Worm (Caenorhabditis elegans) whole organism, early embryonic: ENCODE measurements around the gene nlt-1.

Experiments used
- B0310.2 ChIP-seq: sonication (generic microtip); optimal IDR thresholded peaks from 2 replicates; lab custom pipeline; 2016; ENCODE audit warnings: mild to moderate bottlenecking, missing genetic modification characterization, missing compliant biosample characterization
- F13C5.2 ChIP-seq: sonication (generic microtip); optimal IDR thresholded peaks from 2 replicates; lab custom pipeline; 2017; ENCODE audit warnings: mild to moderate bottlenecking, missing genetic modification characterization, inconsistent platforms, missing compliant biosample characterization
- aly-1 ChIP-seq: sonication (generic microtip); optimal IDR thresholded peaks from 2 replicates; lab custom pipeline; 2016; ENCODE audit warnings: missing genetic modification characterization, missing compliant biosample characterization
- ama-1 ChIP-seq: fragments of 150-350 bp; optimal IDR thresholded peaks from 2 replicates; lab custom pipeline; 2014
- ceh-13 ChIP-seq: fragments of 200-800 bp; sonication (Bioruptor generic); optimal IDR thresholded peaks from 2 replicates; lab custom pipeline; 2018; ENCODE audit warnings: mild to moderate bottlenecking, missing genetic modification characterization, missing compliant biosample characterization
- ceh-36 ChIP-seq: sonication (generic microtip); optimal IDR thresholded peaks from 2 replicates; lab custom pipeline; 2016; ENCODE audit warnings: missing genetic modification characterization, inconsistent platforms, missing compliant biosample characterization
- ets-7 ChIP-seq: sonication (generic microtip); optimal IDR thresholded peaks from 2 replicates; lab custom pipeline; 2016; ENCODE audit warnings: missing genotype, missing genetic modification characterization, missing compliant biosample characterization
- flt-1 ChIP-seq: fragments of 200-800 bp; sonication (Bioruptor generic); IDR thresholded peaks from 2 replicates; pipeline ENCODE4 v1.3.6; 2022; ENCODE audit warnings: missing genetic modification characterization, missing compliant biosample characterization
- hmbx-1 ChIP-seq: sonication (generic microtip); optimal IDR thresholded peaks from 2 replicates; lab custom pipeline; 2016; ENCODE audit warnings: mild to moderate bottlenecking, missing genetic modification characterization, missing compliant biosample characterization
- hmg-4 ChIP-seq: fragments of 200-800 bp; sonication (Bioruptor generic); optimal IDR thresholded peaks from 2 replicates; lab custom pipeline; 2018; ENCODE audit warnings: mild to moderate bottlenecking, missing genetic modification characterization, missing compliant biosample characterization
- hnd-1 ChIP-seq: sonication (generic microtip); optimal IDR thresholded peaks from 2 replicates; lab custom pipeline; 2016; ENCODE audit warnings: missing genetic modification characterization, missing compliant biosample characterization
- pes-1 ChIP-seq: fragments of 200-800 bp; sonication (Bioruptor generic); IDR thresholded peaks from 2 replicates; pipeline ENCODE4 v1.3.6; 2022; ENCODE audit warnings: missing genetic modification reagents, missing genetic modification characterization, missing compliant biosample characterization
- scrt-1 ChIP-seq: fragments of 200-800 bp; sonication (Bioruptor generic); IDR thresholded peaks from 2 replicates; pipeline ENCODE4 v1.3.6; 2022; ENCODE audit warnings: missing genetic modification characterization, missing compliant biosample characterization
- sea-1 ChIP-seq: fragments of 200-800 bp; sonication (Bioruptor generic); conservative IDR thresholded peaks from 2 replicates; pipeline ENCODE4 v1.3.6; 2022; ENCODE audit warnings: missing genetic modification characterization, missing compliant biosample characterization
- tbx-11 ChIP-seq: fragments of 200-800 bp; sonication (Bioruptor generic); IDR thresholded peaks from 2 replicates; pipeline ENCODE4 v1.3.6; 2022; ENCODE audit warnings: missing genetic modification characterization, missing compliant biosample characterization
- tbx-37 ChIP-seq: fragments of 200-800 bp; sonication (Bioruptor generic); conservative IDR thresholded peaks from 2 replicates; pipeline ENCODE4 v1.3.6; 2022; ENCODE audit warnings: missing genetic modification reagents, missing genetic modification characterization, missing compliant biosample characterization
- tra-4 ChIP-seq: sonication (generic microtip); optimal IDR thresholded peaks from 2 replicates; lab custom pipeline; 2017; ENCODE audit warnings: missing genetic modification characterization, missing compliant biosample characterization

Gene nlt-1

DNA sequence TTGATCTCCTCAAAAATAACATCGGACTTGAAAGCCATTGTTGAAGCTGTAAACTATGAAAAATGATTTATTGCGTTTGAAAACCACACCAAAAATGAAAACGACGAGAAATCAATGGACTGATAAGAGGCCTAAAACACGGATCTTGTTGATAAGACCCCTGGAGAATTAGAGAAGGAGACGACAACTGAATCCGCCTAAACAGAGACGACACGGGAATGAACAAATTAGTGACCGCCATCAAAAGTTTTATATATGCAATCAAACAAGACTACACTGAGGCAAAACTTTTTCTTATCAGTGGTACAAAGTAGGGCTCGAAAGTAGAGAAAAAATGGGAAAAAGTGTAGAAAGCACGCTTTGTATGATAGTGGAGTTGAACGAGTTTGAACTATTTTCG, at the start of gene nlt-1:
Gene nlt-1, minus strand, starts transcription at position 78 of the 400 bp plus-strand sequence.
- TF ChIP-seq ama-1 (lab: Kevin White, UChicago) (no peak), tbx-37 (GFP tag; lab: Robert Waterston, UW) (no peak)

DNA sequence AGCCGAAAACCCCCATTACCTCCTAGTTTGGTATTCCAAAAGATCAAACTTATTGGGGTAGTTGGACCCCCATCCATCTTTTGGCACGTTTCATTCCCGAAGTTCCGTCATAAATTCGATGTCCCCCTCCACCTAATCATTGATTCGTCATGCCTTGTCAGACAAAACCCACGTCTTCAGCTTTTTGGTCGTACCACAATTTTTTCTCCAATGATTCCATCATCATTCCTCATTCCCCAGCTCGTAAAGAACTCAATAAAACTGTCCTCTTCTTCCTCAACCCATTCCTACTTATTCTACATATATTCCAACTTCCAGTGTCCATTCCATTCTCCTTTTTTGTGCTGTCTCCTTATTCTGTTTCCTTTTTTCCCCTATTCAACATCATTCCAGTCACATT, 47.6 kb upstream of the nlt-1 start, which contains the start of gene flp-4:
Gene flp-4, plus strand, starts transcription at position 301 of the 400 bp plus-strand sequence.
- TF ChIP-seq ceh-36 (tag; lab: Kevin White, UChicago) (no peak), hmbx-1 (tag; lab: Kevin White, UChicago) (no peak), tbx-37 (GFP tag; lab: Robert Waterston, UW) (no peak), hnd-1 (tag; lab: Kevin White, UChicago) (no peak), tbx-11 (GFP tag; lab: Robert Waterston, UW) (no peak), ceh-13 (GFP tag; lab: Kevin White, UChicago) (no peak), scrt-1 (GFP tag; lab: Robert Waterston, UW) (no peak), tra-4 (tag; lab: Kevin White, UChicago) (no peak), sea-1 (GFP tag; lab: Robert Waterston, UW) (no peak), flt-1 (GFP tag; lab: Robert Waterston, UW) (no peak), F13C5.2 (no peak), B0310.2 (tag; lab: Kevin White, UChicago) (no peak), ama-1 (lab: Kevin White, UChicago) (no peak)

DNA sequence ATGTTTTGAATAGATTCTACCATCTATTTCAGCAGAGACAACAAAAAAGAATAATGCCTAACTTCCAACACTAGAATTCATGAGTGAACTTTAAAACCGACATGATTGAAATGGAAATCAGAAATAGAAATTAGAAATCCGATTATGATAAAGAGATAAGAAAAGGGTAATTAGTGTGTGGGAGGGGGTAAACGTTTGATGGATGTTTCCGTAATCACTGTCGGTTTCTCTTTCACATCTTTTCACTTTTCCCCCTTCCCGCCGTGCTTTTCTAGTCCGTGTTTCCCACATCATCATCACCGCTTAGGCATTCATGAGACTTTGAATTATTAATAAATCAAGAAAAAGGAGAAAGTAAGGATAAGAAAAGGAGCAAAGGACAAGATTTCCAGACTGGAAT, 44.7 kb upstream of the nlt-1 start:
- TF ChIP-seq aly-1 (tag; lab: Kevin White, UChicago) = no peak
- TF ChIP-seq hmbx-1 (tag; lab: Kevin White, UChicago) = no peak
- TF ChIP-seq ceh-13 (GFP tag; lab: Kevin White, UChicago) = no peak
- TF ChIP-seq ceh-36 (tag; lab: Kevin White, UChicago) = no peak
- no peak for TF ChIP-seq hnd-1 (tag; lab: Kevin White, UChicago)
- no peak for TF ChIP-seq B0310.2 (tag; lab: Kevin White, UChicago)
- no peak for TF ChIP-seq sea-1 (GFP tag; lab: Robert Waterston, UW)
- TF ChIP-seq hmg-4 (GFP tag; lab: Kevin White, UChicago) = no peak
- TF ChIP-seq scrt-1 (GFP tag; lab: Robert Waterston, UW) = no peak
- TF ChIP-seq F13C5.2 = no peak
- TF ChIP-seq tbx-11 (GFP tag; lab: Robert Waterston, UW) = no peak
- no peak for TF ChIP-seq ama-1 (lab: Kevin White, UChicago)
- TF ChIP-seq ets-7 (tag; lab: Kevin White, UChicago) = no peak
- TF ChIP-seq tbx-37 (GFP tag; lab: Robert Waterston, UW) = no peak
- TF ChIP-seq pes-1 (GFP tag; lab: Robert Waterston, UW) = no peak

- TF ChIP-seq B0310.2 (tag; lab: Kevin White, UChicago) = no peak
- TF ChIP-seq ceh-13 (GFP tag; lab: Kevin White, UChicago) = no peak
- peak; percentile 30 for TF ChIP-seq F13C5.2
- no peak for TF ChIP-seq pes-1 (GFP tag; lab: Robert Waterston, UW)
- TF ChIP-seq hmg-4 (GFP tag; lab: Kevin White, UChicago) = no peak
Observed at ce11 chrII:10044961-10045360, 44.0 kb upstream of the nlt-1 start, which contains the start of the genes F52H3.11 and bath-38. TSS of gene F52H3.11 (minus strand) at chrII:10045163. TSS of gene bath-38 (minus strand) at chrII:10045270.

DNA sequence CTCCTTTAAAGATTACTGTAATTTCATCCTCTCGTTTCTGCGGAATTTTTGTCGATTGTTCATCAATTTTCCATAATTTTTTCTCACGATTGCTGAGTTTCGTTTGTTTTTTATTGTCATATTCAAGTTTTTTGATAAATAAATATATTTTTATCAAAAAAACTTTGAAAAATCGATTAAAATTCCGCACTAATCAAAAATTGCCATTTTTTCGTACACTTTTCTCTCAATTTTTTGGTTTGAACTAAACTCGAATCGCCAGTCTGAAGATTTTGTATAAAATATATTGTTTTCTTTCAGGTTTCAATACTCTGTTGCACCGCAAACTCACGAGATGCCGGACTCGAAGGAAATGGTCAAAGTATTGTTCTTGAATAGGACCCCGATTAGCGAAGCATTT, 39.9 kb upstream of the nlt-1 start, which contains the start of gene ogr-2:
Gene ogr-2, plus strand, starts transcription at position 301 of the 400 bp plus-strand sequence.
- TF ChIP-seq tra-4 (tag; lab: Kevin White, UChicago) (no peak), hnd-1 (tag; lab: Kevin White, UChicago) (no peak), B0310.2 (tag; lab: Kevin White, UChicago) (no peak)

- TF ChIP-seq hnd-1 (tag; lab: Kevin White, UChicago) (no peak), ceh-36 (tag; lab: Kevin White, UChicago) (no peak), ama-1 (lab: Kevin White, UChicago) (no peak), tbx-37 (GFP tag; lab: Robert Waterston, UW) (no peak), F13C5.2 (no peak), aly-1 (tag; lab: Kevin White, UChicago) (no peak), tra-4 (tag; lab: Kevin White, UChicago) (no peak), ceh-13 (GFP tag; lab: Kevin White, UChicago) (no peak), hmbx-1 (tag; lab: Kevin White, UChicago) (no peak), sea-1 (GFP tag; lab: Robert Waterston, UW) (no peak), scrt-1 (GFP tag; lab: Robert Waterston, UW) (no peak), tbx-11 (GFP tag; lab: Robert Waterston, UW) (no peak), B0310.2 (tag; lab: Kevin White, UChicago) (no peak), hmg-4 (GFP tag; lab: Kevin White, UChicago) (no peak), flt-1 (GFP tag; lab: Robert Waterston, UW) (no peak), pes-1 (GFP tag; lab: Robert Waterston, UW) (no peak), ets-7 (tag; lab: Kevin White, UChicago) (no peak)
Observed at ce11 chrII:10039799-10040198, 38.9 kb upstream of the nlt-1 start, which contains the start of gene let-268. TSS of gene let-268 (minus strand) at chrII:10039980.

DNA sequence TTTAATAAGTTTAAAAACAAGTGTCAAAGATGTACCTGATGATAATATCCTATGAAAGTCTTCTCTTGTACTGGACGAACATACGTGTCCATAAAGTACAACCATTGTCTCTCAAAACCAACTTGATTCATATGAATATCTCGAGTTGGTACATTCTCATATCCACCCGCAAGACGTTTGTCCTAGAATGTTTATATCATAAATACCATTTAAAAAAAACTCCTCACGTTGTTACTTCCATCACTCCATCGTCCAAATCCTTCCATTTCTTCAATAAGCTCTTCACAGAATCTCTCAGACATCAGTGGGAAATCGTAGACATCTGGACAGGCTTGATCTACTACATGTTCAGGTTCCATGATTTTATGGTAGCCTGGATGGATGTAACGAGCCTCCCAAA, 34.5 kb upstream of the nlt-1 start:
- TF ChIP-seq scrt-1 (GFP tag; lab: Robert Waterston, UW) (no peak), hmg-4 (GFP tag; lab: Kevin White, UChicago) (no peak), ceh-13 (GFP tag; lab: Kevin White, UChicago) (no peak), tra-4 (tag; lab: Kevin White, UChicago) (no peak), hmbx-1 (tag; lab: Kevin White, UChicago) (no peak), tbx-11 (GFP tag; lab: Robert Waterston, UW) (no peak), F13C5.2 (no peak), tbx-37 (GFP tag; lab: Robert Waterston, UW) (no peak), pes-1 (GFP tag; lab: Robert Waterston, UW) (no peak), B0310.2 (tag; lab: Kevin White, UChicago) (no peak), flt-1 (GFP tag; lab: Robert Waterston, UW) (no peak)
